Worm (Caenorhabditis elegans) whole organism, L4/young adult: ENCODE measurements around the gene W02B12.13.
A peak's percentile ranks its signal among the peaks of the same experiment; 100 is the strongest.
"Not testable (repeated sequence)": the region's sequence is repeated elsewhere in the genome, so short reads cannot be mapped to it uniquely, and the experiment has no call there.

Experiments used
- W03F9.2 ChIP-seq: fragments of 150-350 bp; optimal IDR thresholded peaks from 2 replicates; lab custom pipeline; 2014; ENCODE audit warnings: missing biosample characterization, missing genetic modification characterization
- dao-5 ChIP-seq: sonication (generic microtip); optimal IDR thresholded peaks from 2 replicates; lab custom pipeline; 2016; ENCODE audit warnings: missing genotype, missing genetic modification characterization, moderate library complexity, missing compliant biosample characterization
- him-1 ChIP-seq: sonication (generic microtip); optimal IDR thresholded peaks from 2 replicates; lab custom pipeline; 2016; ENCODE audit warnings: missing genotype, missing genetic modification reagents, missing genetic modification characterization, missing compliant biosample characterization

Gene W02B12.13

DNA sequence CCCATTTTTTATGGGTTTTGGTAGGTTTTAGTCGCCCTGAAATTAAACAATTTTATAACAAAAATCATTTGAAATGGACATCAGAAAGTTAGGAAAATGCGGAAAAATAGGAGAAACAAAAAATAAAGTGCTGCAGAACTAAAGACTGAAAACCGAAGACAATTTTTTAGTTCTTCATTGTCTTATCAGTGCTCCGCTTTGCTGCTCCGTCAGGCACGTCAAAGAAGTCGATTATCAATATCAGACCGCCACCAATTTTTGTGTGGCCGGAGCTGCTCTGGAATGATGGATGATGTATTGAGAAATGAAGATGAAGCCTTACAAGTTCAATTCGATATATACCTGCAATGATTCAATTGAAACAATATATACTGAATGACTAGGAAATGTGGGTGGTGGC is 6.7 kb upstream of the W02B12.13 start, which contains the start of gene vha-6:
Gene vha-6 (minus strand): TSS at position 36 of the 400 bp plus-strand sequence.
- TF ChIP-seq W03F9.2 (tag; lab: Kevin White, UChicago) (no peak), dao-5 (tag; lab: Kevin White, UChicago) (no peak), him-1 (tag; lab: Kevin White, UChicago) (no peak)

DNA sequence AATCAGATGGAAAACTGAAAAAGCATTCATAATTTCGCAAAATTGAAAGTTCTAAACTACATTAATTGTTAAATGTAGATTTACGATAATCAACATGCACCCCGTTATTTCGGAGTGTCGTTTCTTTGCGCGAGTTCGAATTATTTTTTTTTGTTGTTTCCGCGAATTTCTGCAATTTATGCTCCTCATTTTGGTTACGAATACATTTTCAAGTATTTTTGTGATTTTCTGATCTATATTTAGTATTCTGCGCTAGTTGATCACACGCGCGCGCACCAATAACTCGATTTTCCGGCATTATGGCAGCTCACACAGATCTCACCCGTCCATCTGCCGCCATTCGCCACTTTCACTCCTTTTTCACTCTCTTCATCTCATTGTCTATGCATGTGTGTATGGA is 4.8 kb upstream of the W02B12.13 start, which contains the start of gene VW02B12L.2:
Gene VW02B12L.2 (minus strand): TSS at position 65 of the 400 bp plus-strand sequence.
- TF ChIP-seq W03F9.2 (tag; lab: Kevin White, UChicago) (no peak), dao-5 (tag; lab: Kevin White, UChicago) (no peak)

DNA sequence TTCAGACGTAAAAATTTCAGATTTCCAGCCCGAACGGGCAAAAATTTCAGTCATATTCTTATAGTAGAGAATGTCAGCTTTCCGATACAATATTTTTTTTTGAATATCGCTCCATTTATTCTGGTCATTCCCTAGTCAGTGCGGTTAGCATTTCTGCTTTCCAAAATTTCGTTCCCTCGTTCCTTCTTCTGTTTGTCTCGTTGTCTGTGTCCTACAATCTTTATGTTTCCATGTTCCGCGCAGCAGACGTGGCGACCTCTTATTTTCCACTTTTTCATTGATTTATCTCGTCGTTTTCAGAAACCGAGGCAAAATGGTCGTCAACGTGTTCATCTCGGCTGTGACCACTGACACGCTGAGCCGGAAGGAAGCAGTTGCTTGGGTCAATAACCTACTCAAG is 2.6 kb upstream of the W02B12.13 start, which contains the start of gene ebp-2:
Gene ebp-2 (plus strand): TSS at position 301 of the 400 bp plus-strand sequence.
- TF ChIP-seq dao-5, him-1, W03F9.2 (tag; lab: Kevin White, UChicago): not testable (repeated sequence)

DNA sequence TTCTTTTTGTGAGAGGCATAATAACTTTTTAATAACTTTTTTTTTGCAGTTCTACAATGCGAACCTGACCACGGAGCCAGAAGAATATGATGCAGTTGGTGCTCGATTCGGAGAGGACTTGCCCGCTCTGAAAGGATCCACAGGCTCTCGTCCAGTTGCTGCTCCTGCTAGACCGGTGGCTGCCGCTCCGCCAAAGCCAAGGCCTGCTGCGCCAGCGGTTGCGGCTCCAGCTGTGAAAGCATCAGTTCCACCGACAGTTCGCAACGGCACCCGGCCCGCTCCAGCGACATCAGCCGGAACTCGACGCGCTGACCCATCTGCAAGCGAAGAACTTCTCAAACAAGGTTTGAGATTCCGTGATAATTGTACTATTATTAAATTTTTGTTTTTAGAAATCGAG is 1.9 kb upstream of the W02B12.13 start:
- TF ChIP-seq W03F9.2 (tag; lab: Kevin White, UChicago) (no peak), him-1 (tag; lab: Kevin White, UChicago) (no peak), dao-5 (tag; lab: Kevin White, UChicago) (no peak)

DNA sequence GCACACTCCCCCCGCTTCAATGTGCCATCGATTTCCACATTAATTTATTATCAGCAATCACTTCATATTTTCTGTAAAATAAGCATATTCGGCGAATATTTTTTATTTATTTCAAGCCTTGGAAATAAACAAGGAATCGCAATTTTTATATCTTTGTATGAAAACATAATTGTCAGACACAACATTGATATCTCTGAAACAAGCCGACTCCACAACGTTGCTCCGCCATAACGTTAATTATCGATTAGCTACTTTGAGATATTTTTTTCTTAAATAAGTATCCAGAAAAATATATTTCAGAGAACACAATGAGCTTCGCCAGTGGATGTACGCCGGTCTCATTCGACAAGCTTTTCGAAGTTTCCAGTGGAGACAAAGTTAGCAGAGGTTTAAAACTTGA is 1.2 kb upstream of the W02B12.13 start, which contains the start of gene adbp-1:
Gene adbp-1 (plus strand): TSS at position 301 of the 400 bp plus-strand sequence.
- TF ChIP-seq him-1 (tag; lab: Kevin White, UChicago), result no peak

DNA sequence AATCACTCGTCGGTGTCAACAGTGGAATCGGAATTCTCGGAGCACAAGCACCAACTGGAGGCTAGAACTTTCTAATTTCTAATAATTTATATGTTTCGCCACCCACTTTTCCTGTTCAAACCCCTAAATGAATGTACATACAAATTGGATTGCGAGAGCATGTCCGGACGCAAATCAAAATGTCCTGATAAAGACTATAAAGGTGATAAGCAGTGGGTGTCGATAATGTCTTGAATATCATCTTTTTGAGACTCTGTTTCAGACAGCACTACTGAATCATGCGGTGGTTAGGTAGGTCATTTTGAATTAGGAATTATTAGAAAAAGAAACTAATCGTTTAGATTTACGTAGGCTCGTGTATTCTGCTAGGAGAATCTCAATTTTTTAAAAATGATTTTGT is 3.7 kb downstream of the W02B12.13 start, which contains the start of gene W02B12.1:
Gene W02B12.1 (plus strand): TSS at position 269 of the 400 bp plus-strand sequence.
- TF ChIP-seq him-1 (tag; lab: Kevin White, UChicago) (no peak), W03F9.2 (tag; lab: Kevin White, UChicago) (no peak), dao-5 (tag; lab: Kevin White, UChicago) (no peak)

DNA sequence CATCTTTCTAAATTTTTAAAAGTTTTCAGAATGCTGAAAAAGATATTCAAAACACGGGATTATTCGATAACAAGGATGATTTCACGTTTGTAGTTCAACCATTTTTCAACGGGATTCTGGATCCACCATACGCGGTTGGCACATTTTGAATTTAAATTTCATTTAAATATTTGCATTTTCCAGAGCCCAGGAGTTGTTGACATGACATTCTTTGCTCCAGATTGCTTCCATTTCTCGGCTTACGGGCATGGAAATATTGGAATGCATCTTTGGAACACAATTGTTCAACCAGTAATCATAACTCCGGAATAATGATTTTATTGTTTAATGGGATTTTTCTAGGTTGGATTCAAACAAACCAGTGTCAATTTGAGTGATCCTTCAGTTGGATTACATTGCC is 5.8 kb downstream of the W02B12.13 start:
- TF ChIP-seq W03F9.2 (tag; lab: Kevin White, UChicago) (no peak), him-1 (tag; lab: Kevin White, UChicago) (no peak), dao-5 (tag; lab: Kevin White, UChicago) (no peak)

DNA sequence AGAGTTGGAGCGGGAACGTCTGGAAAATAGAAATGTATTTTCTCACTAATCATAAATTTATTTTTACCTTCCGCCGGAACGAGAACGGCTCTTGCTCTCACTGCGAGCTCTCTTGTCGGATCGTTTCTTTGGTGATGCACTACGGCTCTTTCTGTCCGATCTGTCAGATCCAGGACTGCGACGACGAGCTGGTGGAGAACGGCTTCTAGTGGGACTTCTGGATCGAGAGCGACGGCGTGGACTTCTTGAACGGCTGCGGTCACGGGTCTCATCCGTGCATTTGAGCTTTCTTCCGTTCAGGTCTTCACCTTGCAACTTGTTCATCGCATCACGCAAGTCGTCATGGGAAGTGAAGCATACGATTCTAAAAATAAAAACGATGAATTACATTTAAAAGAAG is 6.7 kb downstream of the W02B12.13 start:
- TF ChIP-seq dao-5 (tag; lab: Kevin White, UChicago), result no peak
- TF ChIP-seq W03F9.2 (tag; lab: Kevin White, UChicago), result no peak
- TF ChIP-seq him-1 (tag; lab: Kevin White, UChicago), result no peak

DNA sequence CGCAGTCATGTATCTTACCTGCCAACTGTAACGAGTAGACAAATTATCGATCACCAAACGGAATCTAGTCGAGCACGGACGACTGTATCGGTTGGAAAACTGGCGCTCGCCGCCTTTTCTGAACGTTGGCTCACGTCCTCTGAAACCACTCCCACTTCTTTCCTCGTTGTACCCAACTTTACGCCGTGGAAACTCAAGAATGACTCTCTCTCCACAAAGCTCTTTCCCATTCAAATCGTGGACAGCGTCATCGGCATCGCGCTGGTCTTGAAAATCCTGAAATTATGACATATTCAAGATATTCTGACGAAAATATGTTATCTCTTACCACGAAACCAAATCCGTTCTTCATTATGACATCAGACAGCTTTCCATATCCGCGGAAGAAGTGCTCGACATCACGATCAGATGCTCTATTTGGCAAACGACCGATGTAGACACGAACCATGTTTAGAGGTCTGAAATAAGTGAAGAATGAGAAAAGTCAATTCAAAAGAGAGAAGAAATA is 7.5 kb downstream of the W02B12.13 start, which contains the start of gene rsp-2:
Gene rsp-2 (minus strand): TSS at position 458 of the 508 bp plus-strand sequence.
- no peak for TF ChIP-seq him-1 (tag; lab: Kevin White, UChicago)
- TF ChIP-seq W03F9.2 (tag; lab: Kevin White, UChicago), result no peak
- no peak for TF ChIP-seq dao-5 (tag; lab: Kevin White, UChicago)

DNA sequence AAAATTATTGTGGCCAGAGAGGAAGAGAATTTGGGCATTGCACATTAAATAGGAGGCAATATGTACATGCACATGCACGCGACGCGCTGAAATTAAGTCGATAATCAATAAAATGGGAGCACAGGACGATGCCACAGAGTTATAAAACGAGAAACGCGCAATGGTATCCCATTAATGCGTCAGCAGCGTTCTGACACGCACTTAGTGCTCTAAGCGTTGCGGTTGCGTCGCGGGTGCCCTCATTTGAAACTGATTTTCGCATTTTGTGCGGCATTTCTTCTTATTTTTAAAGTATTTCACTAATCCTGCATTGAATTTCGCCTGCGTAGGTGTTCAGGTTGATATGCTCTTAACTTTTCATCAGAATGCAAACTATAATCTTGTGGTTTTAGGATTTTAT is 8.0 kb downstream of the W02B12.13 start, which contains the start of gene rsp-1:
Gene rsp-1 (plus strand): TSS at position 338 of the 400 bp plus-strand sequence.
- peak; percentile 96 for TF ChIP-seq W03F9.2 (tag; lab: Kevin White, UChicago)
- peak; percentile 64 for TF ChIP-seq him-1 (tag; lab: Kevin White, UChicago)
- TF ChIP-seq dao-5 (tag; lab: Kevin White, UChicago), result peak; percentile 39

DNA sequence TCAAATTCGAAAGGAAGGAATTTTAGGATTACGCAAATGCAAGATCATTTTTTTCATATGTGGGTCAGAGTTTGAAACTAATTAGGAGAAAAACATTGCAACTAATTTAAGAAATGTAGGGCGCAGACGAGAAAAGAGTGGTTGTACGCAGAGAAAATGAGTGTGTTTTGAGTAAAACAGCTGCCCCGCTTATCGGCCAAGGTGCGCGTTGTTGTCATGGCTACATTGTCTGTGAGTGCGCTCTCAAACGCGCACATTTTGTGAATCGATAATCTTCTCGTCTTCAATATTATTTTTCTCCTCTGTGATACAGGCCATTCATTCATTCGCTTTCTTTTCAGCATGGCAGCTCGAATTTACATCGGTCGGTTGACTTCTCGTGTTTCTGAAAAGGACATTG is 8.6 kb downstream of the W02B12.13 start:
- TF ChIP-seq dao-5 (tag; lab: Kevin White, UChicago), result no peak
- TF ChIP-seq him-1 (tag; lab: Kevin White, UChicago), result no peak
- TF ChIP-seq W03F9.2 (tag; lab: Kevin White, UChicago), result no peak

DNA sequence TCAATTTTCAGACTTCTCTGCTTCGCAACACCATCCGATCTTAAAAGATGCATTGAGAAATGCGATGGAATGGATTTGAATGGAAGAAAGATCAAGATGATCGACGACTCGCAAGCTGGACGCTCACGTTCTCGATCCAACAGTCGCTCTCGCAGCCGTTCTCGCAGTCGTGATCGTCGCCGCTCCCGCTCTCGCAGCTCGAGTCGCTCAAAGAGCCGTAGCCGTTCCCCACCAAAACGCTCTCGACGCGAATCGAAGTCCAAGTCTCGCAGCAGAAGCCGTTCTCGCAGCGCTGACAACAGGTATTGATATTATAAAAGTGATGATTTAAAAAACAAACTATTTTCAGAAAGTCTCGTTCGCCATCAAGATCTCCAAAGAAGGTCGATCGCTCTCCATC is 10.1 kb downstream of the W02B12.13 start:
- TF ChIP-seq dao-5 (tag; lab: Kevin White, UChicago) (no peak), W03F9.2 (tag; lab: Kevin White, UChicago) (no peak), him-1 (tag; lab: Kevin White, UChicago) (no peak)

DNA sequence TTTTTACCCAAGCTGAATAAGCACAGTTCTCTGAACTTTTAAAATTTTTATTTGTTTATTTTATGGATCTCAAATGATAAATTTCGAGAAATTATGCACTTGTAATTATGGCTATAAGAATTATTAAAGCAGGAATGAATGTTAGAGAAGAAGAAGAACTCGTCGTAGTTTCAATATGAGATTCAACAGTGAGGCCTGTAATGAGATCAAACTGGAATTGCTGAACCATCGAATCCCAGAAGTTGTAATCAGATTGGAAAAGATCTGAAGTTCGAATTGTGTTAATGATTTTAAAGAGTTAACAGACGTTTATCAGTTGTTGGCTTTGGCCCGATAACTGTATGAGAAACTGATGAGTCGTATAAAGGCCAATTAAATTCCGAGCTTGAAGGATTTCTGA is 10.6 kb downstream of the W02B12.13 start:
- no peak for TF ChIP-seq dao-5 (tag; lab: Kevin White, UChicago)
- TF ChIP-seq W03F9.2 (tag; lab: Kevin White, UChicago), result no peak
- TF ChIP-seq him-1 (tag; lab: Kevin White, UChicago), result no peak

DNA sequence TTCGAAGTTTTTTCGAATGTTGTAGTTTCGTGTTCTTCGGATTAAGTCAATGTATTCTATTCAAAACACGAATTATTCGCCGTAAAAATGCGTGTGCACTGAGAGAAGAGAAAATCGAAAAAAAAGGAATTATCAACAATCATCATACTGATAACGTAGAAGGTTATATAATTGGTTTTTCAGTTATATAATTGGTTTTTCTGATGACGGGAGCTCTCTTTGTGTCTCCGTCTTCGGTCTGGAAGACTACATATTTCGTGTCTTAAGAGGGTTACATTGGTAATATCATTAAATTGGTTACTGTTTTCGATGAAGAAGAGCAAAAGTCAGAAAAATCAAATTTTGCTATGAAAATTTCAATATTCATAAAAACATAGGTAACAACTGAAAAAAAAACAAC is 14.8 kb downstream of the W02B12.13 start:
- TF ChIP-seq him-1 (tag; lab: Kevin White, UChicago) (no peak), W03F9.2 (tag; lab: Kevin White, UChicago) (no peak), dao-5 (tag; lab: Kevin White, UChicago) (no peak)
